Fruit fly (Drosophila melanogaster) whole organism, embryonic: ENCODE data around the gene scyl.

Experiments
- Aef1 ChIP-seq: fragments of 200-800 bp; sonication (Bioruptor generic); IDR thresholded peaks from 3 replicates; pipeline ENCODE4 v1.3.6; 2022; ENCODE audit warnings: missing biosample characterization, missing genetic modification characterization
- C15 ChIP-seq: fragments of 200-800 bp; sonication (Bioruptor generic); IDR thresholded peaks from 3 replicates; pipeline ENCODE4 v1.3.6; 2022; ENCODE audit warnings: missing biosample characterization, missing genetic modification characterization
- CG10274 ChIP-seq: fragments of 200-800 bp; sonication (Bioruptor generic); optimal IDR thresholded peaks from 3 replicates; lab custom pipeline; 2017; ENCODE audit warnings: missing biosample characterization, mild to moderate bottlenecking, missing genetic modification characterization
- CG12071 ChIP-seq: fragments of 200-800 bp; sonication (Bioruptor generic); optimal IDR thresholded peaks from 3 replicates; lab custom pipeline; 2018; ENCODE audit warnings: missing biosample characterization, mild to moderate bottlenecking, missing genetic modification characterization
- CG12155 ChIP-seq: fragments of 200-800 bp; sonication (Bioruptor generic); optimal IDR thresholded peaks from 3 replicates; lab custom pipeline; 2016; ENCODE audit warnings: missing biosample characterization, missing genetic modification characterization
- CG14050 ChIP-seq: fragments of 200-800 bp; sonication (Bioruptor generic); IDR thresholded peaks from 3 replicates; pipeline ENCODE4 v1.3.6; 2022; ENCODE audit warnings: missing biosample characterization, missing genetic modification characterization
- CG14860 ChIP-seq: fragments of 200-800 bp; sonication (Bioruptor generic); IDR thresholded peaks from 3 replicates; pipeline ENCODE4 v1.3.6; 2022; ENCODE audit warnings: missing biosample characterization, missing genetic modification characterization; ENCODE audit not compliant: partially characterized antibody
- CG15011 ChIP-seq: fragments of 200-800 bp; sonication (Bioruptor generic); optimal IDR thresholded peaks from 3 replicates; lab custom pipeline; 2018; ENCODE audit warnings: missing biosample characterization, mild to moderate bottlenecking, missing genetic modification characterization
- CG17359 ChIP-seq: fragments of 200-800 bp; sonication (Bioruptor generic); optimal IDR thresholded peaks from 3 replicates; lab custom pipeline; 2018; ENCODE audit warnings: missing biosample characterization, mild to moderate bottlenecking, missing genetic modification characterization, moderate library complexity
- CG2120 ChIP-seq: fragments of 200-800 bp; sonication (Bioruptor generic); optimal IDR thresholded peaks from 3 replicates; lab custom pipeline; 2016; ENCODE audit warnings: missing biosample characterization, missing genetic modification characterization
- CG2202 ChIP-seq: fragments of 200-800 bp; sonication (Bioruptor generic); optimal IDR thresholded peaks from 2 replicates; lab custom pipeline; 2018; ENCODE audit warnings: missing biosample characterization, mild to moderate bottlenecking, missing genetic modification characterization
- CG3407 ChIP-seq: fragments of 200-800 bp; sonication (Bioruptor generic); optimal IDR thresholded peaks from 2 replicates; lab custom pipeline; 2018; ENCODE audit warnings: missing biosample characterization, mild to moderate bottlenecking, missing genetic modification characterization
- CG34224 ChIP-seq: fragments of 200-800 bp; sonication (Bioruptor generic); IDR thresholded peaks from 3 replicates; pipeline ENCODE4 v1.3.6; 2022; ENCODE audit warnings: missing biosample characterization, missing genetic modification characterization; ENCODE audit not compliant: partially characterized antibody
- CG4360 ChIP-seq: fragments of 200-800 bp; sonication (Bioruptor generic); IDR thresholded peaks from 2 replicates; pipeline ENCODE4 v1.3.6; 2022; ENCODE audit warnings: missing biosample characterization, missing genetic modification characterization
- CG6272 ChIP-seq: fragments of 200-800 bp; sonication (Bioruptor generic); IDR thresholded peaks from 2 replicates; pipeline ENCODE4 v1.3.6; 2022; ENCODE audit warnings: missing biosample characterization, missing genetic modification characterization
- CG6765 ChIP-seq: fragments of 200-800 bp; sonication (Bioruptor generic); optimal IDR thresholded peaks from 3 replicates; lab custom pipeline; 2017; ENCODE audit warnings: missing biosample characterization, mild to moderate bottlenecking, missing genetic modification characterization
- CG6791 ChIP-seq: fragments of 200-800 bp; sonication (Bioruptor generic); IDR thresholded peaks from 3 replicates; pipeline ENCODE4 v1.3.6; 2022; ENCODE audit warnings: missing biosample characterization, missing genetic modification characterization; ENCODE audit not compliant: partially characterized antibody
- CG7786 ChIP-seq: fragments of 200-800 bp; sonication (Bioruptor generic); optimal IDR thresholded peaks from 2 replicates; lab custom pipeline; 2016; ENCODE audit warnings: missing biosample characterization, missing genetic modification characterization
- CG7928 ChIP-seq: fragments of 200-800 bp; sonication (Bioruptor generic); optimal IDR thresholded peaks from 2 replicates; lab custom pipeline; 2017; ENCODE audit warnings: missing biosample characterization, mild to moderate bottlenecking, missing genetic modification characterization
- CG8765 ChIP-seq: fragments of 200-800 bp; sonication (Bioruptor generic); IDR thresholded peaks from 2 replicates; pipeline ENCODE4 v1.3.6; 2022; ENCODE audit warnings: missing biosample characterization, missing genetic modification characterization
- Dad ChIP-seq: fragments of 200-800 bp; sonication (Bioruptor generic); optimal IDR thresholded peaks from 3 replicates; lab custom pipeline; 2016; ENCODE audit warnings: missing biosample characterization, missing genetic modification characterization
- Gsc ChIP-seq: fragments of 200-800 bp; sonication (Bioruptor generic); IDR thresholded peaks from 2 replicates; pipeline ENCODE4 v1.3.6; 2022; ENCODE audit warnings: missing biosample characterization, missing genetic modification characterization
- Gug ChIP-seq: fragments of 200-800 bp; sonication (Bioruptor generic); IDR thresholded peaks from 4 replicates; pipeline ENCODE4 v1.3.6; 2022; ENCODE audit warnings: missing biosample characterization, missing genetic modification characterization
- HHEX ChIP-seq: fragments of 200-800 bp; sonication (Bioruptor generic); optimal IDR thresholded peaks from 3 replicates; lab custom pipeline; 2017; ENCODE audit warnings: missing biosample characterization, mild to moderate bottlenecking, missing genetic modification characterization, missing genetic modification reagents
- Hand ChIP-seq: fragments of 200-800 bp; sonication (Bioruptor generic); optimal IDR thresholded peaks from 2 replicates; lab custom pipeline; 2017; ENCODE audit warnings: mild to moderate bottlenecking, missing biosample characterization, missing genetic modification reagents, missing genetic modification characterization
- Jarid2 ChIP-seq: fragments of 200-800 bp; sonication (Bioruptor generic); optimal IDR thresholded peaks from 3 replicates; lab custom pipeline; 2017; ENCODE audit warnings: mild to moderate bottlenecking, missing biosample characterization, missing genetic modification reagents, missing genetic modification characterization
- Meics ChIP-seq: fragments of 200-800 bp; sonication (Bioruptor generic); optimal IDR thresholded peaks from 2 replicates; lab custom pipeline; 2017; ENCODE audit warnings: missing biosample characterization, mild to moderate bottlenecking, missing genetic modification characterization
- Stat92E ChIP-seq, 3 experiments: fragments of >200 bp in 2 of 3; fragments of 200-800 bp in 1 of 3; sonication (Bioruptor generic) in 1 of 3; optimal IDR thresholded peaks; 2 replicates each; lab custom pipeline; 2017 to 2019; ENCODE audit warnings: missing biosample characterization in 3 of 3, missing genetic modification characterization in 3 of 3, mild to moderate bottlenecking in 1 of 3, moderate library complexity in 1 of 3
- caup ChIP-seq: fragments of 200-800 bp; sonication (Bioruptor generic); optimal IDR thresholded peaks from 3 replicates; lab custom pipeline; 2017; ENCODE audit warnings: missing biosample characterization, mild to moderate bottlenecking, missing genetic modification characterization, moderate library complexity; ENCODE audit not compliant: severe bottlenecking
- chm ChIP-seq: fragments of 200-800 bp; sonication (Bioruptor generic); IDR thresholded peaks from 2 replicates; pipeline ENCODE4 v1.3.6; 2022; ENCODE audit warnings: missing biosample characterization, missing genetic modification characterization
- crp ChIP-seq, 2 experiments: fragments of 200-800 bp; sonication (Bioruptor generic); optimal IDR thresholded peaks; 2 replicates in 1 of 2; 3 replicates in 1 of 2; lab custom pipeline; 2017; ENCODE audit warnings: missing biosample characterization in 2 of 2, missing genetic modification characterization in 2 of 2, mild to moderate bottlenecking in 1 of 2, moderate library complexity in 1 of 2
- dimm ChIP-seq: fragments of 200-800 bp; sonication (Bioruptor generic); IDR thresholded peaks from 2 replicates; pipeline ENCODE4 v1.3.6; 2022; ENCODE audit warnings: missing biosample characterization, missing genetic modification characterization
- esg ChIP-seq: fragments of 200-800 bp; sonication (Bioruptor generic); conservative IDR thresholded peaks from 2 replicates; pipeline ENCODE4 v1.3.6; 2022; ENCODE audit warnings: missing biosample characterization, missing genetic modification characterization
- ewg ChIP-seq: fragments of 200-800 bp; sonication (Bioruptor generic); optimal IDR thresholded peaks from 3 replicates; lab custom pipeline; 2017; ENCODE audit warnings: mild to moderate bottlenecking, missing biosample characterization, missing genetic modification reagents, missing genetic modification characterization
- fu2 ChIP-seq: fragments of 200-800 bp; sonication (Bioruptor generic); optimal IDR thresholded peaks from 2 replicates; lab custom pipeline; 2016; ENCODE audit warnings: missing biosample characterization, missing genetic modification characterization
- ham ChIP-seq: fragments of 200-800 bp; sonication (Bioruptor generic); IDR thresholded peaks from 2 replicates; pipeline ENCODE4 v1.3.6; 2022; ENCODE audit warnings: missing biosample characterization, missing genetic modification characterization
- hbn ChIP-seq: fragments of 200-800 bp; sonication (Bioruptor generic); IDR thresholded peaks from 2 replicates; pipeline ENCODE4 v1.3.6; 2022; ENCODE audit warnings: missing biosample characterization, missing genetic modification characterization; ENCODE audit not compliant: partially characterized antibody
- hkb ChIP-seq, 2 experiments: fragments of 200-800 bp in 1 of 2; fragments of >200 bp in 1 of 2; sonication (Bioruptor generic) in 1 of 2; IDR thresholded peaks in 1 of 2; optimal IDR thresholded peaks in 1 of 2; 2 replicates each; pipeline versions ENCODE4 v1.3.6 to Lab custom; 2017 to 2022; ENCODE audit warnings: missing biosample characterization in 1 of 2, missing genetic modification characterization in 1 of 2
- jumu ChIP-seq: fragments of 200-800 bp; sonication (Bioruptor generic); optimal IDR thresholded peaks from 3 replicates; lab custom pipeline; 2016; ENCODE audit warnings: missing biosample characterization, missing genetic modification characterization
- luna ChIP-seq: fragments of 200-800 bp; sonication (Bioruptor generic); optimal IDR thresholded peaks from 2 replicates; lab custom pipeline; 2016; ENCODE audit warnings: missing biosample characterization, missing genetic modification characterization
- org-1 ChIP-seq: fragments of 200-800 bp; sonication (Bioruptor generic); optimal IDR thresholded peaks from 2 replicates; lab custom pipeline; 2017; ENCODE audit warnings: missing biosample characterization, missing genetic modification characterization
- prd ChIP-seq, 3 experiments: fragments of >200 bp in 2 of 3; fragments of 200-800 bp in 1 of 3; sonication (Bioruptor generic) in 1 of 3; optimal IDR thresholded peaks in 2 of 3; IDR thresholded peaks in 1 of 3; 2 replicates in 2 of 3; 3 replicates in 1 of 3; pipeline versions ENCODE4 v1.3.6 to Lab custom; 2017 to 2022; ENCODE audit warnings: missing biosample characterization in 1 of 3, missing genetic modification characterization in 1 of 3
- pros ChIP-seq: fragments of 200-800 bp; sonication (Bioruptor generic); optimal IDR thresholded peaks from 3 replicates; lab custom pipeline; 2019; ENCODE audit warnings: missing biosample characterization, mild to moderate bottlenecking, missing genetic modification characterization, moderate library complexity
- repo ChIP-seq: fragments of 200-800 bp; sonication (Bioruptor generic); optimal IDR thresholded peaks from 2 replicates; lab custom pipeline; 2016; ENCODE audit warnings: missing biosample characterization, missing genetic modification characterization
- row ChIP-seq: fragments of 200-800 bp; sonication (Bioruptor generic); IDR thresholded peaks from 3 replicates; pipeline ENCODE4 v1.3.6; 2022; ENCODE audit warnings: missing biosample characterization, missing genetic modification characterization
- scrt ChIP-seq: fragments of 200-800 bp; sonication (Bioruptor generic); optimal IDR thresholded peaks from 2 replicates; lab custom pipeline; 2018; ENCODE audit warnings: missing biosample characterization, mild to moderate bottlenecking, missing genetic modification characterization, moderate library complexity
- slp2 ChIP-seq: fragments of 200-800 bp; sonication (Bioruptor generic); optimal IDR thresholded peaks from 2 replicates; lab custom pipeline; 2016; ENCODE audit warnings: missing biosample characterization, missing genetic modification characterization
- sr ChIP-seq: fragments of 200-800 bp; sonication (Bioruptor generic); IDR thresholded peaks from 3 replicates; pipeline ENCODE4 v1.3.6; 2022; ENCODE audit warnings: missing biosample characterization, missing genetic modification characterization

The scyl gene

dm6 chr3L:11260737-11261455, 8.8 kb downstream of the scyl start (continued):
- TF ChIP-seq slp2 (GFP tag; lab: Kevin White, UChicago) = peak; percentile 28
- TF ChIP-seq CG2202 (tag; lab: Kevin White, UChicago) = peak; percentile 29
- TF ChIP-seq Gug (GFP tag; lab: Robert Waterston, UW) = 0 out of 4 replicates have a peak, but pooled peaks have one; percentile 25
- TF ChIP-seq pros (GFP tag; lab: Kevin White, UChicago) = no peak
- peak; percentile 39 for TF ChIP-seq Meics (GFP tag; lab: Kevin White, UChicago)
- no peak for TF ChIP-seq jumu (GFP tag; lab: Kevin White, UChicago)
- TF ChIP-seq CG4360 = peak; percentile 99
- TF ChIP-seq chm = peak; percentile 63
- no peak for TF ChIP-seq ewg (GFP tag; lab: Kevin White, UChicago)
- TF ChIP-seq CG14860 (GFP tag; lab: Robert Waterston, UW) = no peak
- TF ChIP-seq prd (optimal IDR thresholded peaks at IDR 0.05; lab: Kevin White, UChicago) = no peak
- peak; percentile 95 for TF ChIP-seq prd (GFP tag; IDR thresholded peaks at IDR 0.05; lab: Robert Waterston, UW)
- TF ChIP-seq CG3407 (GFP tag; lab: Kevin White, UChicago) = no peak
- no peak for TF ChIP-seq CG10274 (GFP tag; lab: Kevin White, UChicago)
- no peak for TF ChIP-seq crp (GFP tag; optimal IDR thresholded peaks at IDR 0.05; lab: Kevin White, UChicago)
- TF ChIP-seq Dad = no peak
- peak; percentile 13 for TF ChIP-seq HHEX
- TF ChIP-seq ham = no peak
- TF ChIP-seq CG14050 (GFP tag; lab: Robert Waterston, UW) = peak; percentile 70
- TF ChIP-seq hbn (GFP tag; lab: Robert Waterston, UW) = no peak
- TF ChIP-seq fu2 (GFP tag; lab: Kevin White, UChicago) = no peak
- TF ChIP-seq CG12071 (GFP tag; lab: Kevin White, UChicago) = no peak
- TF ChIP-seq CG15011 (GFP tag; lab: Kevin White, UChicago) = no peak
- TF ChIP-seq CG7786 = peak; percentile 36
- TF ChIP-seq CG6272 (GFP tag; lab: Robert Waterston, UW) = peak; percentile 65
- no peak for TF ChIP-seq CG6765
- TF ChIP-seq Jarid2 = no peak
- TF ChIP-seq Aef1 (GFP tag; lab: Robert Waterston, UW) = peak; percentile 59
- TF ChIP-seq CG2120 = peak; percentile 61
- TF ChIP-seq repo (GFP tag; lab: Kevin White, UChicago) = peak; percentile 9
- peak in 1 of 3 experiments; percentile 83 for TF ChIP-seq Stat92E (GFP tag; optimal IDR thresholded peaks at IDR 0.05; lab: Kevin White, UChicago)
- peak; percentile 61; the same call in 1 of the 2 replicates for TF ChIP-seq CG8765 (GFP tag; lab: Robert Waterston, UW)
- TF ChIP-seq sr = no peak
- TF ChIP-seq hkb (optimal IDR thresholded peaks at IDR 0.05; lab: Kevin White, UChicago) = no peak
- peak; percentile 78 for TF ChIP-seq hkb (GFP tag; IDR thresholded peaks at IDR 0.05; lab: Robert Waterston, UW)
- peak; percentile 32 for TF ChIP-seq caup
- TF ChIP-seq CG34224 (GFP tag; lab: Robert Waterston, UW) = no peak
- peak; percentile 75; the same call in 2 of the 3 replicates for TF ChIP-seq C15 (GFP tag; lab: Robert Waterston, UW)
- TF ChIP-seq row (GFP tag; lab: Robert Waterston, UW) = peak; percentile 88
- TF ChIP-seq CG6791 (GFP tag; lab: Robert Waterston, UW) = no peak
- TF ChIP-seq org-1 = peak; percentile 4
- TF ChIP-seq dimm (GFP tag; lab: Robert Waterston, UW) = peak; percentile 53; the same call in 1 of the 2 replicates
- no peak for TF ChIP-seq Hand (GFP tag; lab: Kevin White, UChicago)
- peak; percentile 82 for TF ChIP-seq esg (GFP tag; lab: Robert Waterston, UW)
- TF ChIP-seq CG12155 (GFP tag; lab: Kevin White, UChicago) = peak; percentile 37
- no peak for TF ChIP-seq Gsc (GFP tag; lab: Robert Waterston, UW)
- no peak for TF ChIP-seq luna (GFP tag; lab: Kevin White, UChicago)
- no peak for TF ChIP-seq CG7928
- peak; percentile 81 for TF ChIP-seq CG17359
- TF ChIP-seq scrt (GFP tag; lab: Kevin White, UChicago) = peak; percentile 57
